Fruit fly (Drosophila melanogaster): ENCODE measurements around the gene Slc25A46a.

Slc25A46a gene

DNA sequence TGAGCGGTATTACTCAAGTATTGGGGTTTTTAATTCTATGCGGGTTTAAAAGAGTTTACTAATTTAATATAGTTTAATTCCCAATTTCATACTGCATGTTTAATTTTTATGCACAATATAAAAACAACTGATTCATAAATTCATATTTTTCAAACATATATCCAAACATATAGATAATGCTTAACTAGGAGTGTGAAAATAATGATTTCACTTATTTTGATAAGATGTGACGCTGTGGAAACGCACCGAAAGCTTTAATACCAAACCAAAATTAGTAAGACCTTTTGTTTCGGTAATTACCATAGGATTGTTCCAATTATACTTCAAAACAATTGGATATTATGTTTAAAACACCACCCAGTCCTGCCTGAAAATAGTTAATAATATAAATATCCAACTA is at the start of gene Slc25A46a:
Gene Slc25A46a (plus strand): TSS at position 272 of the 400 bp plus-strand sequence.
- TF ChIP-seq Dll (optimal IDR thresholded peaks at IDR 0.05) = no peak
- no peak for TF ChIP-seq psq (optimal IDR thresholded peaks at IDR 0.05)
- no peak for TF ChIP-seq usp (GFP tag; optimal IDR thresholded peaks at IDR 0.05)
- TF ChIP-seq EcR (GFP tag; optimal IDR thresholded peaks at IDR 0.05) = no peak
- TF ChIP-seq CG8478 (optimal IDR thresholded peaks at IDR 0.05) = no peak
- TF ChIP-seq pan (optimal IDR thresholded peaks at IDR 0.05) = no peak

dm6 chrX:15934226-15934547 is 49.4 kb upstream of the Slc25A46a start:
- TF ChIP-seq usp (GFP tag; optimal IDR thresholded peaks at IDR 0.05) (no peak), pan (optimal IDR thresholded peaks at IDR 0.05) (no peak), psq (optimal IDR thresholded peaks at IDR 0.05) (no peak), CG8478 (optimal IDR thresholded peaks at IDR 0.05) (no peak), Dll (optimal IDR thresholded peaks at IDR 0.05) (no peak), EcR (GFP tag; optimal IDR thresholded peaks at IDR 0.05) (no peak)

dm6 chrX:15940105-15940955 is 43.2 kb upstream of the Slc25A46a start, which contains the start of gene Stim:
TSS of gene Stim (minus strand) at chrX:15940451.
- no peak for TF ChIP-seq pan (optimal IDR thresholded peaks at IDR 0.05)
- TF ChIP-seq Dll (optimal IDR thresholded peaks at IDR 0.05) = no peak

DNA sequence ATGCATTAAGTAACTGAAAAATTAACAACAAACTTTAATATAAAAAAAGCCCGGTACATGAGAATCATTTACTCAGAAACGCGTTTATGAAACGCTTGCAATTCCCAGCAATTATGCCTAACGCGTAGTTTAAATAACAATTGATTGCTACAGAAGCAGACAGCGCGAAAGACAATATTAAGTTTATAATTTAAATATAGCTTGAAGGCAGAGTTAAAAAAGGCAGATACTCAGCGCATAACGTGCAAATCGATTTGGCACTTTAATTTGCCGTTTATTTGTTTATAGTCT is 42.7 kb upstream of the Slc25A46a start, which contains the start of gene CG8924:
Gene CG8924 (plus strand): TSS at position 122 of the 291 bp plus-strand sequence.
- TF ChIP-seq pan (optimal IDR thresholded peaks at IDR 0.05) (no peak), EcR (GFP tag; optimal IDR thresholded peaks at IDR 0.05) (no peak), Dll (optimal IDR thresholded peaks at IDR 0.05) (no peak), psq (optimal IDR thresholded peaks at IDR 0.05) (no peak), usp (GFP tag; optimal IDR thresholded peaks at IDR 0.05) (no peak), CG8478 (optimal IDR thresholded peaks at IDR 0.05) (no peak)

DNA sequence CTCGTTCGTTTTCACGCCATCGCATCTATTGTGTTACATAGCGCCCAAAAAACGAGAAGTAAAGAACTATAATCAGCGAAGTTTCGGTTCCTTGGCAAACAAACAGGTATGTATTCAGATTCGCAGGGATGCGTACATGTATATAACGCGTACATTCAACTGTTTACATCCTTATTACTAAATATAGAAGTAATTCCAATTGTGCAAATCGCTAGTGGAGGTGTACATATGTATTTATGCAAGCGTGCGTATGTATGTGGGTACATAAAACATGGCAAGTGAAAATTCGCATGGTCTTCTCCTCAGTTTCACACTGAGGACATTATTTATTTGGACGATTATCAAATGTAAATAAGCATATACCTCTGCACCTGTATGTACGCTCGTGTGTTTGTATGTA is 42.0 kb upstream of the Slc25A46a start:
- TF ChIP-seq usp (GFP tag; optimal IDR thresholded peaks at IDR 0.05) (no peak), EcR (GFP tag; optimal IDR thresholded peaks at IDR 0.05) (no peak), psq (optimal IDR thresholded peaks at IDR 0.05) (no peak), Dll (optimal IDR thresholded peaks at IDR 0.05) (no peak), CG8478 (optimal IDR thresholded peaks at IDR 0.05) (no peak), pan (optimal IDR thresholded peaks at IDR 0.05) (no peak)

DNA sequence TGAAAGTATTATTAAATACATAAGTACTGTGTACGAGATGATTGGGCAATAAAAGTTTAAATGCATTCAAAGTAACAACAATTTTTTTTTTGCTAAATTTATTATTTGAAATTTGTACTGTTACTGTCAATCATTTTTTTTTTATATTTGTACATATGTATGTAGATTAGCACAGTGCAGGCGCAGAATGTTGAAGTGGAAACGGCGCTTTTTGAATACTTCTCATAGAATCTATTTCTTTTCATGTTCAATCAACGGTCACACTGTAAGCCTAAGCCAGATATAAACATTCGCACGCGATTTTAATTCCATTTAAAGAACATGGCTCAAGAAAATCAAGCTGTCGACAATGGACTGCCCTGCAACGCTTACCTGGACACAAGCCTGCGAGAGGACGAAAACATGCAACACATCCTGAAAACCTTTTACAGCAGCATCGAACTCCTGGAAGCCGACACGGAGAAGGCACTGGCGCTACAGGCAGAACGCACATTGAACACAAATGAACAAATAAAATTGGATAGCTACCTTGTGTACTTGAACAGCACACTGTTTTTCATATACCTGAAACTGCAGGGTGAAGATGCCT is 38.7 kb upstream of the Slc25A46a start, which contains the start of gene Rrp47:
Gene Rrp47 (plus strand): TSS at position 163 of the 589 bp plus-strand sequence.
- TF ChIP-seq psq (optimal IDR thresholded peaks at IDR 0.05) = no peak
- no peak for TF ChIP-seq usp (GFP tag; optimal IDR thresholded peaks at IDR 0.05)
- TF ChIP-seq CG8478 (optimal IDR thresholded peaks at IDR 0.05) = no peak
- no peak for TF ChIP-seq Dll (optimal IDR thresholded peaks at IDR 0.05)
- no peak for TF ChIP-seq pan (optimal IDR thresholded peaks at IDR 0.05)
- TF ChIP-seq EcR (GFP tag; optimal IDR thresholded peaks at IDR 0.05) = no peak

DNA sequence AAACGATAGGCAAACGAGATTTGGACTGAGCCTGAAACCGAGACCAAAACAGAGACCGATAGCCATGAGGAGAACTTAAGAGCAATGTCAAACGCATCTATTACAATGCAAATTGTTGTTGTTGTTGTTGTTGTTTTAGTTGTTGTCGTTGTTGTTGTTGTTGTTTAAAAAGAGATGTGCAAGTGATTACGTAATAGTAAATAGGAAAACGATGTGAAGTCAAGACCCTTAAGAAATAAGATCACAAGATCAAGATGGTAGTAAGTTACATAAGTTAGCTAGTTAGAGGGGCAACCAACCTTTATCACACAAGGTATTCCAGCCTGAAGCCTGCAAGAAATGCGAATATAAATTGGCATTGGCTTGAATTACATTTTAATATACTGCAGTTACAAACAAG is 33.5 kb upstream of the Slc25A46a start:
- no peak for TF ChIP-seq EcR (GFP tag; optimal IDR thresholded peaks at IDR 0.05)
- no peak for TF ChIP-seq Dll (optimal IDR thresholded peaks at IDR 0.05)
- TF ChIP-seq psq (optimal IDR thresholded peaks at IDR 0.05) = no peak
- TF ChIP-seq CG8478 (optimal IDR thresholded peaks at IDR 0.05) = no peak
- TF ChIP-seq pan (optimal IDR thresholded peaks at IDR 0.05) = no peak
- TF ChIP-seq usp (GFP tag; optimal IDR thresholded peaks at IDR 0.05) = no peak

- no peak for TF ChIP-seq psq (optimal IDR thresholded peaks at IDR 0.05)
- no peak for TF ChIP-seq usp (GFP tag; optimal IDR thresholded peaks at IDR 0.05)
- TF ChIP-seq CG8478 (optimal IDR thresholded peaks at IDR 0.05) = no peak
- no peak for TF ChIP-seq Dll (optimal IDR thresholded peaks at IDR 0.05)
- TF ChIP-seq EcR (GFP tag; optimal IDR thresholded peaks at IDR 0.05) = no peak
- no peak for TF ChIP-seq pan (optimal IDR thresholded peaks at IDR 0.05)
Measured at dm6 chrX:15969577-15969976, 14.0 kb upstream of the Slc25A46a start.

DNA sequence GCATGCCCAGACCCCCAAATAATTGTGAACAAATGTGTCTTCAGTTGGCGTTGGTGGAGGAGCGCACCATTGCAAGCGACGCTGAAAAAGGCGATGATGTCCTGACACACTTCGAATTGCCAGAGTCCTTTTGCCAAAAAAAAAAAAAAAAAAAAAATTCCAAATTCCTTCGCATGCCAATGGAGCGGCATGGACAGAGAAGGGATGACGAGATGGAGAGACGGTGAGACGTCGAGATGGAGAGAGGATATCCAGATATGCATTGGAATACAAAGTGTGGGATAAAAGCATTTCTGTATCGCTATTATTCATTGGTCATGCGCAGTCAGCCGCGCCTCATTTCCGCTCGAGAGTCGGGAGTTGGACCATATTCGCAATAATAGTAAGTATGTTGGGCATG is 12.0 kb upstream of the Slc25A46a start:
- TF ChIP-seq psq (optimal IDR thresholded peaks at IDR 0.05) (no peak), CG8478 (optimal IDR thresholded peaks at IDR 0.05) (no peak), EcR (GFP tag; optimal IDR thresholded peaks at IDR 0.05) (no peak), Dll (optimal IDR thresholded peaks at IDR 0.05) (no peak), pan (optimal IDR thresholded peaks at IDR 0.05) (no peak)

dm6 chrX:15973157-15973774 is 10.3 kb upstream of the Slc25A46a start, which contains the start of gene mmd:
TSS of gene mmd (minus strand) at chrX:15973159.
- no peak for TF ChIP-seq EcR (GFP tag; optimal IDR thresholded peaks at IDR 0.05)
- TF ChIP-seq usp (GFP tag; optimal IDR thresholded peaks at IDR 0.05) = no peak
- TF ChIP-seq Dll (optimal IDR thresholded peaks at IDR 0.05) = no peak
- TF ChIP-seq psq (optimal IDR thresholded peaks at IDR 0.05) = no peak
- TF ChIP-seq CG8478 (optimal IDR thresholded peaks at IDR 0.05) = no peak
- no peak for TF ChIP-seq pan (optimal IDR thresholded peaks at IDR 0.05)

dm6 chrX:15974125-15974524 is 9.4 kb upstream of the Slc25A46a start, which contains the start of gene Or13a:
TSS of gene Or13a (plus strand) at chrX:15974425.
- TF ChIP-seq Dll (optimal IDR thresholded peaks at IDR 0.05) = no peak
- no peak for TF ChIP-seq usp (GFP tag; optimal IDR thresholded peaks at IDR 0.05)
- no peak for TF ChIP-seq EcR (GFP tag; optimal IDR thresholded peaks at IDR 0.05)
- TF ChIP-seq psq (optimal IDR thresholded peaks at IDR 0.05) = no peak
- no peak for TF ChIP-seq CG8478 (optimal IDR thresholded peaks at IDR 0.05)
- no peak for TF ChIP-seq pan (optimal IDR thresholded peaks at IDR 0.05)

dm6 chrX:15976568-15976967 is 7.0 kb upstream of the Slc25A46a start, which contains the start of gene CG42766:
TSS of gene CG42766 (plus strand) at chrX:15976868.
- TF ChIP-seq psq (optimal IDR thresholded peaks at IDR 0.05) = no peak
- TF ChIP-seq CG8478 (optimal IDR thresholded peaks at IDR 0.05) = no peak
- no peak for TF ChIP-seq usp (GFP tag; optimal IDR thresholded peaks at IDR 0.05)
- no peak for TF ChIP-seq EcR (GFP tag; optimal IDR thresholded peaks at IDR 0.05)
